Fruit fly (Drosophila melanogaster) whole organism: ENCODE results near the gene Mst85C.

Source experiments
- CG8478 ChIP-seq: fragments of >200 bp; optimal IDR thresholded peaks from 2 replicates; lab custom pipeline; 2018; ENCODE audit warnings: inconsistent platforms
- Dll ChIP-seq: fragments of >200 bp; optimal IDR thresholded peaks from 2 replicates; lab custom pipeline; 2017
- pan ChIP-seq: fragments of >200 bp; optimal IDR thresholded peaks from 2 replicates; lab custom pipeline; 2017

DNA sequence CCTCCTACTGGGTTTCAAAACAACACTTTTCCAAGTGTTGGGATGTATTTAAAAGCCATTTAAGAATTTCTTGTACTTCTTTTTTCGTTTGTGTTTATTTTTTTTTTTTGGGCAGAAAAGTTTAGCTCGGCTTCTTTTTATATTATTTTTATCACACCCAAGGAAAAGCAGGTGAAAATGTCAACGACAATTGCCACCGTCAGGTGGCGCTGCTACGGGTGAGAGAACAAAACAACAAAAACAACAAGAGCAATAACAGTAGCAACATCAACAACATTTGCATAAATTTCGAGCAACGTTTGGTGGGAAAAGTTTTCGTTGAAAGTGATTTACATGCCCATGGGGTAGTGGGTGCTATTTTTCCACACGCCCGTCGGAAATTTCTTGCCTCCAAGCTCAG lies 41.9 kb downstream of the Mst85C start:
- TF ChIP-seq pan (lab: Kevin White, UChicago) (no peak), Dll (lab: Kevin White, UChicago) (no peak), CG8478 (lab: Kevin White, UChicago) (no peak)
